Fruit fly (Drosophila melanogaster) whole organism, embryonic: ENCODE data around the gene CG7203.
A peak's percentile ranks its signal among the peaks of the same experiment; 100 is the strongest.

Source experiments
- CG10147 ChIP-seq: fragments of 200-800 bp; sonication (Bioruptor generic); optimal IDR thresholded peaks from 2 replicates; lab custom pipeline; 2019; ENCODE audit warnings: missing biosample characterization, mild to moderate bottlenecking, missing genetic modification characterization, moderate library complexity
- CG10654 ChIP-seq: fragments of 200-800 bp; sonication (Bioruptor generic); optimal IDR thresholded peaks from 2 replicates; lab custom pipeline; 2016; ENCODE audit warnings: missing biosample characterization, missing genetic modification characterization
- CG10979 ChIP-seq: fragments of 200-800 bp; sonication (Bioruptor generic); optimal IDR thresholded peaks from 2 replicates; lab custom pipeline; 2018; ENCODE audit warnings: missing biosample characterization, mild to moderate bottlenecking, missing genetic modification characterization, moderate library complexity
- CG11247 ChIP-seq: fragments of 200-800 bp; sonication (Bioruptor generic); IDR thresholded peaks from 2 replicates; pipeline ENCODE4 v1.3.6; 2022; ENCODE audit warnings: missing biosample characterization, missing genetic modification characterization
- CG11456 ChIP-seq: fragments of 200-800 bp; sonication (Bioruptor generic); IDR thresholded peaks from 3 replicates; pipeline ENCODE4 v1.3.6; 2022; ENCODE audit warnings: missing biosample characterization, missing genetic modification characterization
- CG11723 ChIP-seq: fragments of 200-800 bp; sonication (Bioruptor generic); optimal IDR thresholded peaks from 2 replicates; lab custom pipeline; 2017; ENCODE audit warnings: missing biosample characterization, mild to moderate bottlenecking, missing genetic modification characterization
- CG12236 ChIP-seq: fragments of 200-800 bp; sonication (Bioruptor generic); optimal IDR thresholded peaks from 2 replicates; lab custom pipeline; 2016; ENCODE audit warnings: missing biosample characterization, missing genetic modification characterization
- CG12744 ChIP-seq: fragments of 200-800 bp; sonication (Bioruptor generic); optimal IDR thresholded peaks from 2 replicates; lab custom pipeline; 2016; ENCODE audit warnings: missing biosample characterization, missing genetic modification characterization
- CG12769 ChIP-seq: fragments of 200-800 bp; sonication (Bioruptor generic); optimal IDR thresholded peaks from 2 replicates; lab custom pipeline; 2019; ENCODE audit warnings: missing biosample characterization, mild to moderate bottlenecking, missing genetic modification characterization, moderate library complexity
- CG13287 ChIP-seq: fragments of 200-800 bp; sonication (Bioruptor generic); IDR thresholded peaks from 2 replicates; pipeline ENCODE4 v1.3.6; 2022; ENCODE audit warnings: missing biosample characterization, missing genetic modification characterization; ENCODE audit not compliant: partially characterized antibody
- CG14965 ChIP-seq: fragments of 200-800 bp; sonication (Bioruptor generic); optimal IDR thresholded peaks from 2 replicates; lab custom pipeline; 2016; ENCODE audit warnings: missing biosample characterization, missing genetic modification characterization, borderline replicate concordance
- CG31365 ChIP-seq: fragments of 200-800 bp; sonication (Bioruptor generic); optimal IDR thresholded peaks from 2 replicates; lab custom pipeline; 2018; ENCODE audit warnings: missing biosample characterization, mild to moderate bottlenecking, missing genetic modification characterization
- CG4854 ChIP-seq: fragments of 200-800 bp; sonication (Bioruptor generic); optimal IDR thresholded peaks from 2 replicates; lab custom pipeline; 2016; ENCODE audit warnings: missing biosample characterization, missing genetic modification characterization, inconsistent platforms
- CG6254 ChIP-seq: fragments of 200-800 bp; sonication (Bioruptor generic); optimal IDR thresholded peaks from 3 replicates; lab custom pipeline; 2017; ENCODE audit warnings: mild to moderate bottlenecking, missing biosample characterization, missing genetic modification reagents, missing genetic modification characterization
- CG6654 ChIP-seq: fragments of 200-800 bp; sonication (Bioruptor generic); optimal IDR thresholded peaks from 2 replicates; lab custom pipeline; 2017; ENCODE audit warnings: missing biosample characterization, mild to moderate bottlenecking, missing genetic modification characterization
- CG7928 ChIP-seq: fragments of 200-800 bp; sonication (Bioruptor generic); optimal IDR thresholded peaks from 2 replicates; lab custom pipeline; 2017; ENCODE audit warnings: missing biosample characterization, mild to moderate bottlenecking, missing genetic modification characterization
- CG8388 ChIP-seq: fragments of 200-800 bp; sonication (Bioruptor generic); optimal IDR thresholded peaks from 2 replicates; lab custom pipeline; 2019; ENCODE audit warnings: missing biosample characterization, mild to moderate bottlenecking, missing genetic modification characterization, moderate library complexity
- CG9876 ChIP-seq: fragments of 200-800 bp; sonication (Bioruptor generic); optimal IDR thresholded peaks from 2 replicates; lab custom pipeline; 2016; ENCODE audit warnings: missing biosample characterization, missing genetic modification characterization
- Gsc ChIP-seq: fragments of 200-800 bp; sonication (Bioruptor generic); IDR thresholded peaks from 2 replicates; pipeline ENCODE4 v1.3.6; 2022; ENCODE audit warnings: missing biosample characterization, missing genetic modification characterization
- H2.0 ChIP-seq: fragments of 200-800 bp; sonication (Bioruptor generic); IDR thresholded peaks from 2 replicates; pipeline ENCODE4 v1.3.6; 2022; ENCODE audit warnings: missing biosample characterization, missing genetic modification characterization
- Hand ChIP-seq: fragments of 200-800 bp; sonication (Bioruptor generic); optimal IDR thresholded peaks from 2 replicates; lab custom pipeline; 2017; ENCODE audit warnings: mild to moderate bottlenecking, missing biosample characterization, missing genetic modification reagents, missing genetic modification characterization
- MBD-R2 ChIP-seq: fragments of 200-800 bp; sonication (Bioruptor generic); IDR thresholded peaks from 2 replicates; pipeline ENCODE4 v1.3.6; 2022; ENCODE audit warnings: missing biosample characterization, missing genetic modification characterization
- MESR4 ChIP-seq: fragments of 200-800 bp; sonication (Bioruptor generic); optimal IDR thresholded peaks from 2 replicates; lab custom pipeline; 2018; ENCODE audit warnings: missing biosample characterization, mild to moderate bottlenecking, missing genetic modification characterization, moderate library complexity
- Opbp ChIP-seq: fragments of 200-800 bp; sonication (Bioruptor generic); IDR thresholded peaks from 3 replicates; pipeline ENCODE4 v1.3.6; 2022; ENCODE audit warnings: missing biosample characterization, missing genetic modification characterization; ENCODE audit not compliant: partially characterized antibody
- Pdp1 ChIP-seq, 2 experiments: fragments of 200-800 bp; sonication (Bioruptor generic); optimal IDR thresholded peaks; 3 replicates each; lab custom pipeline; 2016; ENCODE audit warnings: missing biosample characterization in 2 of 2, missing genetic modification characterization in 2 of 2, mild to moderate bottlenecking in 1 of 2, moderate library complexity in 1 of 2
- Tbp ChIP-seq: fragments of >200 bp; optimal IDR thresholded peaks from 2 replicates; lab custom pipeline; 2018; ENCODE audit warnings: missing biosample characterization, missing genetic modification characterization
- Trl ChIP-seq, 3 experiments: fragments of >200 bp in 2 of 3; fragments of 200-800 bp in 1 of 3; sonication (Bioruptor generic) in 1 of 3; optimal IDR thresholded peaks; 2 replicates in 1 of 3; 3 replicates in 2 of 3; lab custom pipeline; 2016 to 2017; ENCODE audit warnings: missing biosample characterization in 1 of 3, missing genetic modification characterization in 1 of 3
- abd-A ChIP-seq: fragments of 200-800 bp; sonication (Bioruptor generic); optimal IDR thresholded peaks from 3 replicates; lab custom pipeline; 2019; ENCODE audit warnings: missing biosample characterization, mild to moderate bottlenecking, missing genetic modification characterization, moderate library complexity
- ara ChIP-seq: fragments of 200-800 bp; sonication (Bioruptor generic); IDR thresholded peaks from 2 replicates; pipeline ENCODE4 v1.3.6; 2022; ENCODE audit warnings: missing biosample characterization, missing genetic modification characterization
- bab2 ChIP-seq: fragments of 200-800 bp; sonication (Bioruptor generic); optimal IDR thresholded peaks from 2 replicates; lab custom pipeline; 2016; ENCODE audit warnings: missing biosample characterization, missing genetic modification characterization
- esg ChIP-seq: fragments of 200-800 bp; sonication (Bioruptor generic); conservative IDR thresholded peaks from 2 replicates; pipeline ENCODE4 v1.3.6; 2022; ENCODE audit warnings: missing biosample characterization, missing genetic modification characterization
- gfzf ChIP-seq: fragments of 200-800 bp; sonication (Bioruptor generic); optimal IDR thresholded peaks from 2 replicates; lab custom pipeline; 2016; ENCODE audit warnings: missing biosample characterization, mild to moderate bottlenecking, missing genetic modification characterization, moderate library complexity
- h ChIP-seq: fragments of >200 bp; optimal IDR thresholded peaks from 2 replicates; lab custom pipeline; 2017
- klu ChIP-seq: fragments of 200-800 bp; sonication (Bioruptor generic); IDR thresholded peaks from 2 replicates; pipeline ENCODE4 v1.3.6; 2022; ENCODE audit warnings: missing biosample characterization, missing genetic modification characterization
- lilli ChIP-seq: fragments of 200-800 bp; sonication (Bioruptor generic); optimal IDR thresholded peaks from 3 replicates; lab custom pipeline; 2016; ENCODE audit warnings: missing biosample characterization, missing genetic modification characterization
- lmd ChIP-seq: fragments of 200-800 bp; sonication (Bioruptor generic); IDR thresholded peaks from 2 replicates; pipeline ENCODE4 v1.3.6; 2022; ENCODE audit warnings: missing biosample characterization, missing genetic modification characterization
- nom ChIP-seq: fragments of 200-800 bp; sonication (Bioruptor generic); optimal IDR thresholded peaks from 2 replicates; lab custom pipeline; 2017; ENCODE audit warnings: missing biosample characterization, missing genetic modification characterization, mild to moderate bottlenecking, moderate library complexity, missing genetic modification reagents
- onecut ChIP-seq: fragments of 200-800 bp; sonication (Bioruptor generic); IDR thresholded peaks from 2 replicates; pipeline ENCODE4 v1.3.6; 2022; ENCODE audit warnings: missing biosample characterization, missing genetic modification characterization
- prd ChIP-seq, 3 experiments: fragments of >200 bp in 2 of 3; fragments of 200-800 bp in 1 of 3; sonication (Bioruptor generic) in 1 of 3; optimal IDR thresholded peaks in 2 of 3; IDR thresholded peaks in 1 of 3; 2 replicates in 2 of 3; 3 replicates in 1 of 3; pipeline versions ENCODE4 v1.3.6 to Lab custom; 2017 to 2022; ENCODE audit warnings: missing biosample characterization in 1 of 3, missing genetic modification characterization in 1 of 3
- rib ChIP-seq: fragments of 200-800 bp; sonication (Bioruptor generic); IDR thresholded peaks from 2 replicates; pipeline ENCODE4 v1.3.6; 2022; ENCODE audit warnings: missing biosample characterization, missing genetic modification characterization
- sc ChIP-seq, 3 experiments: fragments of >200 bp in 2 of 3; fragments of 200-800 bp in 1 of 3; sonication (Bioruptor generic) in 1 of 3; optimal IDR thresholded peaks; 2 replicates in 2 of 3; 3 replicates in 1 of 3; lab custom pipeline; 2017; ENCODE audit warnings: mild to moderate bottlenecking in 1 of 3, missing biosample characterization in 1 of 3, missing genetic modification characterization in 1 of 3, missing genetic modification reagents in 1 of 3
- sens-2 ChIP-seq: fragments of 200-800 bp; sonication (Bioruptor generic); IDR thresholded peaks from 2 replicates; pipeline ENCODE4 v1.3.6; 2022; ENCODE audit warnings: missing biosample characterization, missing genetic modification characterization
- sisA ChIP-seq: fragments of 200-800 bp; sonication (Bioruptor generic); IDR thresholded peaks from 2 replicates; pipeline ENCODE4 v1.3.6; 2022; ENCODE audit warnings: missing biosample characterization, missing genetic modification characterization
- sna ChIP-seq: fragments of 200-800 bp; sonication (Bioruptor generic); IDR thresholded peaks from 2 replicates; pipeline ENCODE4 v1.3.6; 2022; ENCODE audit warnings: missing biosample characterization, missing genetic modification characterization; ENCODE audit not compliant: partially characterized antibody
- sob ChIP-seq: fragments of 200-800 bp; sonication (Bioruptor generic); IDR thresholded peaks from 2 replicates; pipeline ENCODE4 v1.3.6; 2022; ENCODE audit warnings: missing biosample characterization, missing genetic modification characterization
- stc ChIP-seq: fragments of 200-800 bp; sonication (Bioruptor generic); IDR thresholded peaks from 2 replicates; pipeline ENCODE4 v1.3.6; 2022; ENCODE audit warnings: missing biosample characterization, missing genetic modification characterization
- wek ChIP-seq: fragments of 200-800 bp; sonication (Bioruptor generic); optimal IDR thresholded peaks from 3 replicates; lab custom pipeline; 2018; ENCODE audit warnings: missing biosample characterization, mild to moderate bottlenecking, missing genetic modification characterization, moderate library complexity
- wor ChIP-seq: fragments of 200-800 bp; sonication (Bioruptor generic); IDR thresholded peaks from 2 replicates; pipeline ENCODE4 v1.3.6; 2022; ENCODE audit warnings: missing biosample characterization, missing genetic modification characterization

CG7203 gene

dm6 chr2L:7782788-7783401 is 29.9 kb upstream of the CG7203 start, which contains the start of gene Brd7-9 (continued):
- no peak for TF ChIP-seq Opbp (GFP tag; lab: Robert Waterston, UW)
- peak; percentile 66 for TF ChIP-seq wek (GFP tag; lab: Kevin White, UChicago)
- peak; percentile 43 for TF ChIP-seq sna
- peak; percentile 73 for TF ChIP-seq onecut
- TF ChIP-seq sens-2 = peak; percentile 74; the same call in 1 of the 2 replicates
- TF ChIP-seq Pdp1 (GFP tag; optimal IDR thresholded peaks at IDR 0.05; lab: Kevin White, UChicago) = peak; percentile 65 to 76
- no peak for TF ChIP-seq Trl (optimal IDR thresholded peaks at IDR 0.05; lab: Kevin White, UChicago)
- TF ChIP-seq Trl (GFP tag; optimal IDR thresholded peaks at IDR 0.05; lab: Kevin White, UChicago) = peak; percentile 68
- TF ChIP-seq CG9876 (GFP tag; lab: Kevin White, UChicago) = no peak
- peak; percentile 18 for TF ChIP-seq CG6654 (GFP tag; lab: Kevin White, UChicago)
- TF ChIP-seq Tbp (GFP tag; lab: Kevin White, UChicago) = no peak
- peak; percentile 71 for TF ChIP-seq gfzf (GFP tag; lab: Kevin White, UChicago)
- TF ChIP-seq Gsc (GFP tag; lab: Robert Waterston, UW) = no peak
- no peak for TF ChIP-seq abd-A
- peak; percentile 82 for TF ChIP-seq CG11456
- TF ChIP-seq CG8388 (GFP tag; lab: Kevin White, UChicago) = peak; percentile 62
- TF ChIP-seq CG11723 (GFP tag; lab: Kevin White, UChicago) = peak; percentile 63
- TF ChIP-seq sc (optimal IDR thresholded peaks at IDR 0.05; lab: Kevin White, UChicago) = no peak
- TF ChIP-seq sc (GFP tag; optimal IDR thresholded peaks at IDR 0.05; lab: Kevin White, UChicago) = peak; percentile 27
- TF ChIP-seq ara (GFP tag; lab: Robert Waterston, UW) = peak; percentile 72; the same call in 1 of the 2 replicates
- TF ChIP-seq prd (optimal IDR thresholded peaks at IDR 0.05; lab: Kevin White, UChicago) = no peak
- peak; percentile 78 for TF ChIP-seq prd (GFP tag; IDR thresholded peaks at IDR 0.05; lab: Robert Waterston, UW)
- peak; percentile 80 for TF ChIP-seq CG11247 (GFP tag; lab: Robert Waterston, UW)
- peak; percentile 86 for TF ChIP-seq H2.0 (GFP tag; lab: Robert Waterston, UW)
- peak; percentile 51 for TF ChIP-seq CG7928 (GFP tag; lab: Kevin White, UChicago)
- TF ChIP-seq wor (GFP tag; lab: Robert Waterston, UW) = peak; percentile 48; the same call in 1 of the 2 replicates
- peak; percentile 48 for TF ChIP-seq CG31365
- TF ChIP-seq rib (GFP tag; lab: Robert Waterston, UW) = peak; percentile 73
- peak; percentile 65 for TF ChIP-seq CG13287 (GFP tag; lab: Robert Waterston, UW)
- TF ChIP-seq MESR4 (GFP tag; lab: Kevin White, UChicago) = peak; percentile 98
- TF ChIP-seq CG10147 (GFP tag; lab: Kevin White, UChicago) = peak; percentile 21
- no peak for TF ChIP-seq CG4854 (GFP tag; lab: Kevin White, UChicago)
- no peak for TF ChIP-seq nom
- TF ChIP-seq CG6254 (GFP tag; lab: Kevin White, UChicago) = peak; percentile 74
- TF ChIP-seq MBD-R2 (GFP tag; lab: Robert Waterston, UW) = peak; percentile 67
- peak; percentile 54 for TF ChIP-seq sisA (GFP tag; lab: Robert Waterston, UW)
- TF ChIP-seq CG10654 (GFP tag; lab: Kevin White, UChicago) = peak; percentile 71
- TF ChIP-seq h = no peak
- peak; percentile 63 for TF ChIP-seq esg
- no peak for TF ChIP-seq CG14965 (GFP tag; lab: Kevin White, UChicago)
- TF ChIP-seq CG12236 (GFP tag; lab: Kevin White, UChicago) = no peak
- TF ChIP-seq lmd (GFP tag; lab: Robert Waterston, UW) = peak; percentile 81
- peak; percentile 83 for TF ChIP-seq stc
- TF ChIP-seq Hand (GFP tag; lab: Kevin White, UChicago) = peak; percentile 55
- TF ChIP-seq lilli (GFP tag; lab: Kevin White, UChicago) = peak; percentile 73
- peak; percentile 43 for TF ChIP-seq CG12744 (GFP tag; lab: Kevin White, UChicago)
- peak; percentile 47; the same call in 1 of the 2 replicates for TF ChIP-seq klu (GFP tag; lab: Robert Waterston, UW)
- TF ChIP-seq bab2 (GFP tag; lab: Kevin White, UChicago) = peak; percentile 70
- peak; percentile 79 for TF ChIP-seq sob (GFP tag; lab: Robert Waterston, UW)
- TF ChIP-seq CG12769 (tag; lab: Kevin White, UChicago) = peak; percentile 73
- peak; percentile 73 for TF ChIP-seq CG10979 (tag; lab: Kevin White, UChicago)
